Worm (Caenorhabditis elegans): ENCODE data around the gene arl-8.

- TF ChIP-seq T22C8.4 (GFP tag; IDR thresholded peaks at IDR 0.05) (no peak), ztf-29 (GFP tag; IDR thresholded peaks at IDR 0.05) (no peak), ref-1 (GFP tag; conservative IDR thresholded peaks at IDR 0.05) (no peak)
These were observed 16.4 kb upstream of the arl-8 start, which contains the start of gene Y57G11C.8 for ce11 chrIV:14781537-14781936.

All from whole organism, midembryonic.